Worm (Caenorhabditis elegans): ENCODE measurements around the gene Y69E1A.8.

DNA sequence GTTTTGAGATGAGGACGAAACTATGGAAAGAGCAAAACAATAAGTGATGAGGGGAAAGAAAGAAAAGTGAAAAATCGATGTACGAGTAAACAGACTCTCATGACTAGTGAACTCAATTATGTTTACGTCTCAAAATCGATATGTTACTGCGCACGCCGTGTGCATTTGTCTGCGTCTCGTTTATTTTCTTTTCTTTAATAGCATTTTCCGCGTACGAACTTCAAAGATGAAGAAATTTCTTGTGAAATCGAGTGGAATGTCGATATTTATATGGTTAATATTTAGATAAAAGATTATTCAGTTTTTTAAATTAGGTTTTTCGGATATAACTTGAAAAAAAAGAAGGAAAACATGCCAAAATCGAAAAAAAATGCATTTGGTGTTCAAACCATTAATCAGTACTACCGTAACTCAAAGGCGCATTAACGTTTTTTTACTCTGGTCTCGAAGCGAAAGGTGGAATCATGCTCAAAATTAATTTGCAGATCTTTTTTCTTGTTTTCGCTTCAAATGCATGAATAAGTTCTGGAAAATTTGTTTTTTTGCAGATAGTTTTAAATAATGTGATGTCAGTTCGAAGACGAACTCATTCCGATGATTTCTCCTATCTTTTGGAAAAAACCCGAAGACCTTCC is 29.4 kb upstream of the Y69E1A.8 start, which contains the start of gene fic-1:
- TF ChIP-seq nhr-23 (tag; optimal IDR thresholded peaks at IDR 0.05) (no peak), ama-1 (optimal IDR thresholded peaks at IDR 0.05) (peak; percentile 24)

Measured in whole organism, L2 larva.